Worm (Caenorhabditis elegans): ENCODE data around the gene lin-5.

ce11 chrII:7901990-7902389, 41.6 kb downstream of the lin-5 start:
- TF ChIP-seq pha-4 (tag; optimal IDR thresholded peaks at IDR 0.05) = no peak
- no peak for TF ChIP-seq snpc-4 (GFP tag; optimal IDR thresholded peaks at IDR 0.05)
- no peak for TF ChIP-seq snpc-4 (tag; optimal IDR thresholded peaks at IDR 0.05)
- TF ChIP-seq D2030.7 (GFP tag; IDR thresholded peaks at IDR 0.05) = no peak
- no peak for TF ChIP-seq efl-1 (GFP tag; optimal IDR thresholded peaks at IDR 0.05)
- TF ChIP-seq atf-7 (tag; optimal IDR thresholded peaks at IDR 0.05) = no peak
- no peak for TF ChIP-seq ztf-18 (tag; optimal IDR thresholded peaks at IDR 0.05)
- no peak for TF ChIP-seq ama-1 (optimal IDR thresholded peaks at IDR 0.05)
- no peak for TF ChIP-seq ama-1 (GFP tag; optimal IDR thresholded peaks at IDR 0.05)
- no peak for TF ChIP-seq cebp-2 (GFP tag; IDR thresholded peaks at IDR 0.05)
- no peak for TF ChIP-seq him-1 (tag; optimal IDR thresholded peaks at IDR 0.05)
- TF ChIP-seq somi-1 (GFP tag; optimal IDR thresholded peaks at IDR 0.05) = no peak
